Worm (Caenorhabditis elegans): Measurements from ENCODE around the gene erh-1.

DNA sequence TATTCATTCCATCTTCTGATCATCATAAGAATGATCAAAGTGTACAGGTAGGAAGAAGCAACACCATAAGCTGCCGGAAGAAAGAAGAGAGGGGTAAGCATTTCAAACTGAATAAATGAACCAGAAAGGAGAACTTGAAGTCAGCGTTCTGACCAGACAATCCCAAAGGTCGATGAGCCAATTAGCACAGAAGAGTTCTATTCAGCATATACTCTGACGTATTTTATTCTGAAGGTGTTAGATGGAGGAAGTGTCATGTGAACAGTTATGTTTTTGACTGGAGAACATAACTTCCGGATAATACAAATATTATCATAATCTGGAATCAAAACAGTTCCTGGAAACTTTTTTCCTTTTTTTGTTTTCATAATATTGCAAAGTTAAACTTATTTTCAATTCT lies 9.8 kb upstream of the erh-1 start, which contains the start of gene srg-32:
- TF ChIP-seq attf-4 (tag; optimal IDR thresholded peaks at IDR 0.05) (no peak), ceh-32 (tag; optimal IDR thresholded peaks at IDR 0.05; ENCODE audit: poor library complexity) (no peak), ctbp-1 (GFP tag; IDR thresholded peaks at IDR 0.05) (no peak), lir-3 (tag; optimal IDR thresholded peaks at IDR 0.05) (no peak), mdl-1 (tag; optimal IDR thresholded peaks at IDR 0.05) (no peak), nhr-10 (tag; optimal IDR thresholded peaks at IDR 0.05) (no peak), ceh-20 (GFP tag; IDR thresholded peaks at IDR 0.05) (no peak), egl-43 (GFP tag; IDR thresholded peaks at IDR 0.05) (no peak), aly-2 (tag; optimal IDR thresholded peaks at IDR 0.05) (no peak)

Measured in whole organism, L4 larva.